Fruit fly (Drosophila melanogaster): ENCODE data around the gene CG12239.

- no peak for TF ChIP-seq h (optimal IDR thresholded peaks at IDR 0.05)
- TF ChIP-seq insv (optimal IDR thresholded peaks at IDR 0.05) = no peak
- no peak for TF ChIP-seq ttk (optimal IDR thresholded peaks at IDR 0.05)
- no peak for TF ChIP-seq Myc (optimal IDR thresholded peaks at IDR 0.05)
Measured at dm6 chrX:5751949-5752348, 40.0 kb upstream of the CG12239 start, which contains the start of gene CG15772.

All from Kc167 (cell line).